Worm (Caenorhabditis elegans) whole organism, L2 larva: ENCODE results near the gene C28C12.12.

Source experiments
- aly-2 ChIP-seq: fragments of 150-350 bp; optimal IDR thresholded peaks from 2 replicates; lab custom pipeline; 2014; ENCODE audit warnings: missing biosample characterization, missing genetic modification characterization
- ceh-82 ChIP-seq: fragments of 150-350 bp; optimal IDR thresholded peaks from 2 replicates; lab custom pipeline; 2014; ENCODE audit warnings: missing biosample characterization, missing genetic modification characterization
- lsy-2 ChIP-seq, 2 experiments: fragments of 150-350 bp in 1 of 2; sonication (generic microtip) in 1 of 2; optimal IDR thresholded peaks; 2 replicates each; lab custom pipeline; 2014 to 2017; ENCODE audit warnings: missing biosample characterization in 2 of 2, missing genetic modification characterization in 2 of 2
- mdl-1 ChIP-seq, 2 experiments: fragments of 150-350 bp in 1 of 2; sonication (generic microtip) in 1 of 2; optimal IDR thresholded peaks; 2 replicates each; lab custom pipeline; 2017; ENCODE audit warnings: missing biosample characterization in 2 of 2, missing genetic modification characterization in 2 of 2
- nhr-11 ChIP-seq: fragments of 150-350 bp; optimal IDR thresholded peaks from 2 replicates; lab custom pipeline; 2014; ENCODE audit warnings: missing biosample characterization, missing genetic modification characterization
- nhr-23 ChIP-seq: fragments of 150-350 bp; optimal IDR thresholded peaks from 2 replicates; lab custom pipeline; 2014; ENCODE audit warnings: missing biosample characterization, missing genetic modification reagents, missing genetic modification characterization
- sem-4 ChIP-seq: fragments of 150-350 bp; optimal IDR thresholded peaks from 2 replicates; lab custom pipeline; 2014; ENCODE audit warnings: missing biosample characterization, missing genetic modification reagents, missing genetic modification characterization
- unc-62 ChIP-seq: fragments of 150-350 bp; optimal IDR thresholded peaks from 2 replicates; lab custom pipeline; 2014; ENCODE audit warnings: missing biosample characterization, missing genetic modification reagents, missing genetic modification characterization
- zag-1 ChIP-seq: fragments of 150-350 bp; optimal IDR thresholded peaks from 2 replicates; lab custom pipeline; 2014; ENCODE audit warnings: missing biosample characterization, missing genetic modification characterization
- ztf-11 ChIP-seq: sonication (generic microtip); optimal IDR thresholded peaks from 2 replicates; lab custom pipeline; 2017; ENCODE audit warnings: missing biosample characterization, missing genetic modification characterization

DNA sequence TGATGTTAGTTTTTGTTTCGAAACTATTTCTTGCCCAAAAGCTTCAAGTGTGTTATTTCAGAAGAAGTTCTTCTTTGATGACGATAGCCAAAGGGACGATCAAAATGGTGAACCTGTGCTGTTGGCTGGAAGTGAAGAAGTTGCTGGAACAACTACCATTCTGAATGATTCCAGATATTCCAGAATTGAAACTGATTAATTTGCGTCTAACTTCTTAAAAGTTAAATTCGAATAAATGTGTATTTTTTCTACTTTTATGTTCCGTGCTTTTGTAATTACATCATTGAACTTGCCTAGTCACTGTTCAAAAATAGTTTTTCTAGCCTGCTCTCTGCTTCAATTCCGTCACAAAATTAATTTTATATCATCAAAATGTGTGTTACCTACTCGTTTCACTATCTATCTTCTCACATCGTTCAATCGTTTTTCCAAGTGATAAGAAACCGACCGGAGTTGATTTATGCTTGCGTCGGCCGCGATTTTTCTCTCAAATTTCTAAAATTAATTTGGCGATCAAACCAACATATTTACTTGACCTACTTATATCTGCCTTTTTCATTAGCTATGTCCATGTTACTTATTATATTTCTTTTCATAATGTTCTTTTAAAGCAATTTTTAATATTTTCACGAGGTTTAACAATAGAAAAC lies 21.0 kb downstream of the C28C12.12 start:
- TF ChIP-seq nhr-23 (tag; lab: Kevin White, UChicago) (no peak), unc-62 (no peak), nhr-11 (no peak), mdl-1 (tag; optimal IDR thresholded peaks at IDR 0.05; lab: Kevin White, UChicago) (no peak), ceh-82 (tag; lab: Kevin White, UChicago) (no peak), aly-2 (tag; lab: Kevin White, UChicago) (no peak), ztf-11 (no peak), sem-4 (no peak), zag-1 (no peak), lsy-2 (tag; optimal IDR thresholded peaks at IDR 0.05; lab: Kevin White, UChicago) (no peak)
